Worm (Caenorhabditis elegans) whole organism, L1 larva: Measurements from ENCODE around the gene Y39A3A.4.
"Not testable (repeated sequence)": the region's sequence is repeated elsewhere in the genome, so short reads cannot be mapped to it uniquely, and the experiment has no call there.

Experiments
- C16A3.4 ChIP-seq: fragments of 150-350 bp; optimal IDR thresholded peaks from 2 replicates; lab custom pipeline; 2014; ENCODE audit warnings: missing biosample characterization, missing genetic modification characterization
- C34B4.2 ChIP-seq: sonication (generic microtip); optimal IDR thresholded peaks from 2 replicates; lab custom pipeline; 2017; ENCODE audit warnings: mild to moderate bottlenecking, missing genetic modification characterization, missing compliant biosample characterization
- Y116A8C.19 ChIP-seq: sonication (generic microtip); optimal IDR thresholded peaks from 2 replicates; lab custom pipeline; 2016; ENCODE audit warnings: missing compliant biosample characterization, missing genetic modification characterization, borderline replicate concordance
- alr-1 ChIP-seq: fragments of 200-800 bp; sonication (Bioruptor generic); optimal IDR thresholded peaks from 2 replicates; lab custom pipeline; 2018; ENCODE audit warnings: borderline replicate concordance, mild to moderate bottlenecking, missing genetic modification characterization, missing compliant biosample characterization
- ceh-8 ChIP-seq: fragments of 200-800 bp; sonication (Bioruptor generic); optimal IDR thresholded peaks from 2 replicates; lab custom pipeline; 2018; ENCODE audit warnings: mild to moderate bottlenecking, missing genetic modification characterization, moderate library complexity, missing compliant biosample characterization
- ceh-82 ChIP-seq, 3 experiments: fragments of 150-350 bp in 1 of 3; sonication (generic microtip) in 2 of 3; optimal IDR thresholded peaks; 2 replicates each; lab custom pipeline; 2014 to 2017; ENCODE audit warnings: missing biosample characterization in 3 of 3, missing genetic modification characterization in 3 of 3
- ces-1 ChIP-seq: fragments of 150-350 bp; optimal IDR thresholded peaks from 2 replicates; lab custom pipeline; 2014; ENCODE audit warnings: missing biosample characterization, missing genetic modification reagents, missing genetic modification characterization
- dpl-1 ChIP-seq, 3 experiments: fragments of 150-350 bp in 2 of 3; sonication (generic microtip) in 1 of 3; optimal IDR thresholded peaks; 2 replicates each; lab custom pipeline; 2014 to 2017; ENCODE audit warnings: missing biosample characterization in 3 of 3, missing genetic modification characterization in 3 of 3, missing genetic modification reagents in 3 of 3
- dsc-1 ChIP-seq: sonication (generic microtip); optimal IDR thresholded peaks from 2 replicates; lab custom pipeline; 2016; ENCODE audit warnings: mild to moderate bottlenecking, missing genetic modification characterization, missing compliant biosample characterization
- efl-1 ChIP-seq, 4 experiments: fragments of 150-350 bp; optimal IDR thresholded peaks in 3 of 4; peaks in 1 of 4; 1 replicate in 1 of 4; 2 replicates in 3 of 4; lab custom pipeline; 2014; ENCODE audit warnings: missing biosample characterization in 2 of 4, missing genetic modification characterization in 2 of 4, missing genetic modification reagents in 2 of 4
- fkh-10 ChIP-seq: sonication (generic microtip); optimal IDR thresholded peaks from 2 replicates; lab custom pipeline; 2017; ENCODE audit warnings: missing biosample characterization, missing genetic modification reagents, missing genetic modification characterization
- fos-1 ChIP-seq: fragments of 150-350 bp; optimal IDR thresholded peaks from 2 replicates; lab custom pipeline; 2014; ENCODE audit warnings: missing biosample characterization, missing genetic modification characterization
- grh-1 ChIP-seq: fragments of 200-800 bp; sonication (Bioruptor generic); IDR thresholded peaks from 2 replicates; pipeline ENCODE4 v1.3.6; 2022; ENCODE audit warnings: missing genetic modification reagents, missing genetic modification characterization, missing compliant biosample characterization
- jun-1 ChIP-seq: fragments of 150-350 bp; optimal IDR thresholded peaks from 2 replicates; lab custom pipeline; 2014; ENCODE audit warnings: missing biosample characterization, missing genetic modification reagents, missing genetic modification characterization
- nhr-47 ChIP-seq: sonication (generic microtip); optimal IDR thresholded peaks from 2 replicates; lab custom pipeline; 2016; ENCODE audit warnings: mild to moderate bottlenecking, missing genetic modification characterization, moderate library complexity, missing compliant biosample characterization
- nhr-77 ChIP-seq: fragments of 150-350 bp; optimal IDR thresholded peaks from 2 replicates; lab custom pipeline; 2014; ENCODE audit warnings: missing biosample characterization, missing genetic modification characterization
- nhr-85 ChIP-seq: sonication (generic microtip); peaks from one replicate; lab custom pipeline; 2016; ENCODE audit warnings: missing genetic modification characterization, inconsistent platforms, missing compliant biosample characterization
- nhr-90 ChIP-seq: sonication (generic microtip); optimal IDR thresholded peaks from 2 replicates; lab custom pipeline; 2016; ENCODE audit warnings: mild to moderate bottlenecking, missing genetic modification characterization, missing compliant biosample characterization; ENCODE audit not compliant: poor library complexity
- pag-3 ChIP-seq: sonication (generic microtip); optimal IDR thresholded peaks from 2 replicates; lab custom pipeline; 2017; ENCODE audit warnings: missing genetic modification characterization, mild to moderate bottlenecking, missing compliant biosample characterization, antibody characterized with exemption, borderline replicate concordance; ENCODE audit not compliant: insufficient read depth
- pax-3 ChIP-seq: fragments of 200-800 bp; sonication (Bioruptor generic); optimal IDR thresholded peaks from 2 replicates; lab custom pipeline; 2018; ENCODE audit warnings: mild to moderate bottlenecking, missing genetic modification characterization, moderate library complexity, missing compliant biosample characterization
- skn-1 ChIP-seq: fragments of 150-350 bp; optimal IDR thresholded peaks from 2 replicates; lab custom pipeline; 2014; ENCODE audit warnings: missing biosample characterization, missing genetic modification characterization
- snu-23 ChIP-seq: sonication (generic microtip); optimal IDR thresholded peaks from 2 replicates; lab custom pipeline; 2016; ENCODE audit warnings: missing genetic modification characterization, missing compliant biosample characterization
- tlp-1 ChIP-seq: fragments of 150-350 bp; optimal IDR thresholded peaks from 2 replicates; lab custom pipeline; 2014; ENCODE audit warnings: missing biosample characterization, missing genetic modification characterization
- unc-98 ChIP-seq: fragments of 200-800 bp; sonication (Bioruptor generic); IDR thresholded peaks from 2 replicates; pipeline ENCODE4 v1.3.6; 2022; ENCODE audit warnings: missing genetic modification characterization, missing compliant biosample characterization
- ztf-11 ChIP-seq, 2 experiments: sonication (generic microtip); optimal IDR thresholded peaks; 2 replicates each; lab custom pipeline; 2016 to 2017; ENCODE audit warnings: missing genetic modification characterization in 2 of 2, missing biosample characterization in 1 of 2, missing compliant biosample characterization in 1 of 2
- ztf-4 ChIP-seq: fragments of 150-350 bp; optimal IDR thresholded peaks from 2 replicates; lab custom pipeline; 2014; ENCODE audit warnings: missing biosample characterization, missing genetic modification characterization

Y39A3A.4 gene

DNA sequence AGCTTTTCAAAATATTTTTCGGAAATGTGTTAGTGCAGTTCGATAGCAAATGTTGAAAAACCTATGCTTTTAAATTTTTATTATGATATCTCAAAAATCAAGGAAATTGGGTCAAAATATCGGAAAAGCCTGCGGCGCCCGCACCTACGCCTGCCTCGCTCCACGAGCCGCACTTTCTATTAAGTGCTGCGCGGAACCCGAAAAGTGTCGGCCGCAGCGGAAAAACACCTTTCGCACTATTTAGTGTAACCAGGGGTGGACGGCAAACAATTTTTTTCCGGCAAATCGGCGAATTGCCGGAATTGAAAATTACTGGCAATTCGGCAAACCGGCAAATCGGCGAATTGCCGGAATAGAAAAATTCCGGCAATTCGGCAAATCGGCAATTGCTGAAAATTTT is 8.4 kb upstream of the Y39A3A.4 start:
- TF ChIP-seq nhr-77 (tag; lab: Kevin White, UChicago) (no peak), grh-1 (GFP tag; lab: Robert Waterston, UW) (no peak), Y116A8C.19 (tag; lab: Kevin White, UChicago) (no peak)

DNA sequence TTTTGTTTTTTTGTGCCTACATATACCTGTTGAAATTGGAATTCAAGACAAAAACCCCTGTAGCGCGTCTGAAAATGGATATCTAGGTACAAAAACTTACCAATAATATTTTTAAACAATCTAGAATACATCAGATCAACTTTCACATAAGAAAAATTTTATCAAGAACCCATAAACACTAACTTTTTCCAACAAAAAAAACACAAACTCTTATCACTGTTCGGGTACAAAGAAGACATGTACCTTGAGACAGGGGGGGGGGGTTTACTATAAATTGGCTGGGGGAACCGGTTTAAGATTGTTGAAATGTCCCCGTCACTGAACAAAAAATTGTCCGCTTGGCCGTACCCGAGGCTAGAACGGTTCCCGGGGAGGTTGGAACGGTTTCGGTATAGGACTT is 6.1 kb upstream of the Y39A3A.4 start, which contains the start of gene cpt-3:
Gene cpt-3, plus strand, starts transcription at position 301 of the 400 bp plus-strand sequence.
- TF ChIP-seq ztf-11 (tag; optimal IDR thresholded peaks at IDR 0.05; lab: Kevin White, UChicago); jun-1 (tag; lab: Kevin White, UChicago); ceh-8: not testable (repeated sequence)

DNA sequence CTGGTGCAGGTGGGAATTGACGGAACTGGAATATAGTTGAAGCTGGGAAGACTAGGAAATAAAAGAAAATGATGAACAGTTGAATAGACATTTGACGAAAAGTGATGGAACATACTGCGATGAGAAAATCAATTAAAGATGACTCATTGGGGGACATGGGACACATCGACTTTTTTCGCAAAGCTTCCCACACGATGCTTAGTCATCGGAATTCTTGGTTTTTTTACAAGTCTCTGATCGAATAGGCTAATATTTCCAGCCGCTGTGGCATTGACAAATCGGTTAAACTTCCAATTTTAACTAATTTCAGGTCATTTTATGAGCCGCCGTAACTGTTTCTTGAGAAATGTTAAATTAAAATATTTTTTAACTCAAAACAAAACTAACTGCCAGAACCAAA is 8.1 kb downstream of the Y39A3A.4 start, which contains the start of gene Y39A3A.3:
Gene Y39A3A.3, minus strand, starts transcription at position 101 of the 400 bp plus-strand sequence.
- TF ChIP-seq nhr-85 (peak; percentile 48), C16A3.4 (no peak)

DNA sequence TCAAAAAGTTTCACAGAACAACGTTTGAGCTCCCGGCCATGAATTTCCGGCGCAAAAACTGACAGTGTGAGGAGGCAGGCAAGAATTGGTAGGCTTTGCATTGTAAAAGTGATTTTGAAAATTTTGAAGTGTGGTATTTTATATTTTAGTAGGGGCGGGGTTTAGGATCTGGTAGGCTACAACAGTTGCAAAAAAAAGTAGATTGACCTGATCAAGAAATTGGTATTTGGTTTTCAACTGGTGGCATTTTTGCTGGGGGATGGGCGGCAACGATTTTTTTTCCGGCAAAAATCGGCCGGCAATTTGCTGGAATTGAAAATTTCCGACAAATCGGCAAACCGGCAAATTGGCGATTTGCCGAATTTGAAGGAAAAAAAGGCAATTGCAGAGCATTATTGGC is 15.5 kb downstream of the Y39A3A.4 start, which contains the start of gene ins-16:
Gene ins-16, minus strand, starts transcription at position 101 of the 400 bp plus-strand sequence.
- TF ChIP-seq pag-3 (tag; lab: Kevin White, UChicago) (no peak), tlp-1 (no peak), unc-98 (GFP tag; lab: Robert Waterston, UW) (no peak), dpl-1 (GFP tag; optimal IDR thresholded peaks at IDR 0.05; lab: Kevin White, UChicago) (no peak)

DNA sequence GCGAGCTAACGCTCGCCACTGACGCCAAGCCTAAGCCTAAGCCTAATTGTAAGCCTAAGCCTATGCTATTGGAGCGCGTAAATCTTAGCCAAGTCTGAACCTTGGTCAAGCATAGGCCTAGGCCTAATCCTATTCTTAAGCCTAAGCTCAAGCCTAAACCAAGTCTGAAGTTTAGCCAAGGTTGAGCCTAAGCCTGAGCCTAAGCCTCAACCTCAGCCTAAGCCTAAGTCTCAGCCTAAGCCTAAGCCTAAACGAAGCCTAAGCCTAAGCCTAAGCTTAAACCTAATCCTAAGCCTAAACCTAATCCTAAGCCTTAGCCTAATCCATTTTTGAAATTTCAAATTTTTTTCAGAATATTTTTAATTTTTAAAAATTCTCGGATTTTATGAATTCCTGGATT is 16.3 kb downstream of the Y39A3A.4 start:
- TF ChIP-seq alr-1 (tag; lab: Kevin White, UChicago) (no peak), nhr-47 (no peak), jun-1 (tag; lab: Kevin White, UChicago) (no peak), pag-3 (tag; lab: Kevin White, UChicago) (no peak), dsc-1 (tag; lab: Kevin White, UChicago) (no peak), ces-1 (GFP tag; lab: Kevin White, UChicago) (no peak), snu-23 (GFP tag; lab: Kevin White, UChicago) (no peak), nhr-90 (tag; lab: Kevin White, UChicago) (no peak), fkh-10 (GFP tag; lab: Kevin White, UChicago) (no peak), C34B4.2 (tag; lab: Kevin White, UChicago) (no peak), ztf-4 (tag; lab: Kevin White, UChicago) (no peak)

DNA sequence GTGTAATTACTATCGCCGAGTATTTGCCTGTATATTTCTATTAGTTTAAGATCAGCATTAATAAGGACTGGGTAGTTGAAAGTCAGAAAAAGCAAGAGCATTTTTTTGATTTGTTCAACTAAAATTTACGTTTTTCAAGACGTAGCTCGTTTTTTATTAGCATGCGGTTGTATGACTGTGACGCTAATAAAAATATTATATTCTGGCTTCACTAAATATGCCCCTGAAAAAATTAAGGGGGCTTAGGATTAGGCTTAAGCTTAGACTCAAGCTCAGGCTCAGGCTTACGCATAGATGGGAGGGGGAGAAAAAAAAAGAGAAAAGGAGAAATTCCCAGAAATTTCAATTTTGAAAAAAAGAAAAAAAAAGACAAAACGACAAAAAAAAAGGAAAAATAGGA is 18.8 kb downstream of the Y39A3A.4 start, which contains the start of gene Y39A3A.2:
Gene Y39A3A.2, minus strand, starts transcription at position 101 of the 400 bp plus-strand sequence.
- TF ChIP-seq fos-1 (no peak), pax-3 (tag; lab: Kevin White, UChicago) (no peak), efl-1 (optimal IDR thresholded peaks at IDR 0.05; lab: Kevin White, UChicago) (no peak), efl-1 (GFP tag; optimal IDR thresholded peaks at IDR 0.05 in 1 of 2; lab: Kevin White, UChicago) (peak in 1 of 2 experiments; percentile 78)

DNA sequence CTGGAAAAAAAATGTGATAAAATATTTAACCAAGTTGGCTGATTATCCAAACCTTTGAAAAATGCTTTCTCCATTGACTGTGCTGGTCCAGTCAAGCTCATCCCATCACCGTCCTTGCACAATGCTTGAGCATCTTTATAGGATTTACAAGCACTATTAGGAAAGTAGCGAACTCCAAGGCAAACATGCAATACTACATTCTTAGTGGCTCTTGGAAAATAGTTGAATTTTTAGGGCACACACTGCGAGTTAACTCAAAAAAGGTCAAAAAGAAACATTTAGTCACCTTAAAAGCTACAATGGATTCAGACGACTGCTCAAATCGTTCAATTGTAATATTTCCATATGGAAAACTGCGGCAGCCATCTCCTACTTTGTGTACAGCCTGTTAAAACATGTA is 22.3 kb downstream of the Y39A3A.4 start, which contains the start of gene M01E10.3:
Gene M01E10.3, minus strand, starts transcription at position 101 of the 400 bp plus-strand sequence.
- TF ChIP-seq jun-1 (tag; lab: Kevin White, UChicago) (no peak), skn-1 (tag; lab: Kevin White, UChicago) (no peak), pax-3 (tag; lab: Kevin White, UChicago) (no peak), fos-1 (no peak), ceh-82 (tag; optimal IDR thresholded peaks at IDR 0.05; lab: Kevin White, UChicago) (no peak)
- TF ChIP-seq, all 84 proteins: peak for 0
